Fruit fly (Drosophila melanogaster) whole organism, embryonic: Measurements from ENCODE around the gene bsk.

ENCODE experiments used
- Aef1 ChIP-seq: fragments of 200-800 bp; sonication (Bioruptor generic); IDR thresholded peaks from 3 replicates; pipeline ENCODE4 v1.3.6; 2022; ENCODE audit warnings: missing biosample characterization, missing genetic modification characterization
- CG10267 ChIP-seq: fragments of 200-800 bp; sonication (Bioruptor generic); optimal IDR thresholded peaks from 2 replicates; lab custom pipeline; 2018; ENCODE audit warnings: missing biosample characterization, mild to moderate bottlenecking, missing genetic modification characterization, moderate library complexity
- CG11723 ChIP-seq: fragments of 200-800 bp; sonication (Bioruptor generic); optimal IDR thresholded peaks from 2 replicates; lab custom pipeline; 2017; ENCODE audit warnings: missing biosample characterization, mild to moderate bottlenecking, missing genetic modification characterization
- CG12155 ChIP-seq: fragments of 200-800 bp; sonication (Bioruptor generic); optimal IDR thresholded peaks from 3 replicates; lab custom pipeline; 2016; ENCODE audit warnings: missing biosample characterization, missing genetic modification characterization
- CG13296 ChIP-seq: fragments of 200-800 bp; sonication (Bioruptor generic); optimal IDR thresholded peaks from 3 replicates; lab custom pipeline; 2018; ENCODE audit warnings: missing biosample characterization, mild to moderate bottlenecking, missing genetic modification characterization
- CG13624 ChIP-seq: fragments of 200-800 bp; sonication (Bioruptor generic); optimal IDR thresholded peaks from 2 replicates; lab custom pipeline; 2016; ENCODE audit warnings: missing biosample characterization, missing genetic modification characterization
- CG14014 ChIP-seq: fragments of 200-800 bp; sonication (Bioruptor generic); IDR thresholded peaks from 2 replicates; pipeline ENCODE4 v1.3.6; 2022; ENCODE audit warnings: missing biosample characterization, missing genetic modification characterization
- CG14710 ChIP-seq: fragments of 200-800 bp; sonication (Bioruptor generic); optimal IDR thresholded peaks from 3 replicates; lab custom pipeline; 2019; ENCODE audit warnings: missing biosample characterization, mild to moderate bottlenecking, missing genetic modification characterization, moderate library complexity
- CG15601 ChIP-seq: fragments of 200-800 bp; sonication (Bioruptor generic); optimal IDR thresholded peaks from 3 replicates; lab custom pipeline; 2019; ENCODE audit warnings: missing biosample characterization, mild to moderate bottlenecking, missing genetic modification characterization, moderate library complexity
- CG1647 ChIP-seq: fragments of 200-800 bp; sonication (Bioruptor generic); optimal IDR thresholded peaks from 3 replicates; lab custom pipeline; 2016; ENCODE audit warnings: missing biosample characterization, missing genetic modification characterization
- CG16779 ChIP-seq: fragments of 200-800 bp; sonication (Bioruptor generic); IDR thresholded peaks from 2 replicates; pipeline ENCODE4 v1.3.6; 2022; ENCODE audit warnings: missing biosample characterization, missing genetic modification characterization
- CG2712 ChIP-seq: fragments of 200-800 bp; optimal IDR thresholded peaks from 3 replicates; lab custom pipeline; 2019; ENCODE audit warnings: missing biosample characterization, mild to moderate bottlenecking, missing genetic modification characterization, moderate library complexity
- CG30020 ChIP-seq: fragments of 200-800 bp; optimal IDR thresholded peaks from 2 replicates; lab custom pipeline; 2019; ENCODE audit warnings: missing biosample characterization, mild to moderate bottlenecking, missing genetic modification characterization, moderate library complexity
- CG34422 ChIP-seq: fragments of 200-800 bp; sonication (Bioruptor generic); IDR thresholded peaks from 3 replicates; pipeline ENCODE4 v1.3.6; 2022; ENCODE audit warnings: missing biosample characterization, missing genetic modification characterization
- CG4617 ChIP-seq: fragments of 200-800 bp; sonication (Bioruptor generic); optimal IDR thresholded peaks from 3 replicates; lab custom pipeline; 2016; ENCODE audit warnings: missing biosample characterization, missing genetic modification characterization, borderline replicate concordance
- CG4730 ChIP-seq: fragments of 200-800 bp; sonication (Bioruptor generic); IDR thresholded peaks from 2 replicates; pipeline ENCODE4 v1.3.6; 2022; ENCODE audit warnings: missing biosample characterization, missing genetic modification characterization
- CG4820 ChIP-seq: fragments of 200-800 bp; sonication (Bioruptor generic); optimal IDR thresholded peaks from 3 replicates; lab custom pipeline; 2016; ENCODE audit warnings: missing biosample characterization, missing genetic modification characterization
- CG6254 ChIP-seq: fragments of 200-800 bp; sonication (Bioruptor generic); optimal IDR thresholded peaks from 3 replicates; lab custom pipeline; 2017; ENCODE audit warnings: mild to moderate bottlenecking, missing biosample characterization, missing genetic modification reagents, missing genetic modification characterization
- CG7357 ChIP-seq: fragments of 200-800 bp; sonication (Bioruptor generic); IDR thresholded peaks from 3 replicates; pipeline ENCODE4 v1.3.6; 2022; ENCODE audit warnings: missing biosample characterization, missing genetic modification characterization
- CG9437 ChIP-seq: fragments of 200-800 bp; sonication (Bioruptor generic); optimal IDR thresholded peaks from 2 replicates; lab custom pipeline; 2018; ENCODE audit warnings: missing biosample characterization, mild to moderate bottlenecking, missing genetic modification characterization
- CG9797 ChIP-seq: fragments of 200-800 bp; sonication (Bioruptor generic); optimal IDR thresholded peaks from 3 replicates; lab custom pipeline; 2018; ENCODE audit warnings: missing biosample characterization, mild to moderate bottlenecking, missing genetic modification characterization
- Chrac-16 ChIP-seq: fragments of 200-800 bp; sonication (Bioruptor generic); optimal IDR thresholded peaks from 3 replicates; lab custom pipeline; 2016; ENCODE audit warnings: missing biosample characterization, missing genetic modification characterization
- Doc2 ChIP-seq: fragments of 200-800 bp; sonication (Bioruptor generic); IDR thresholded peaks from 2 replicates; pipeline ENCODE4 v1.3.6; 2022; ENCODE audit warnings: missing biosample characterization, missing genetic modification characterization
- Dp ChIP-seq: fragments of 200-800 bp; sonication (Bioruptor generic); optimal IDR thresholded peaks from 2 replicates; lab custom pipeline; 2018; ENCODE audit warnings: missing biosample characterization, mild to moderate bottlenecking, missing genetic modification characterization, moderate library complexity
- E2f2 ChIP-seq: fragments of 200-800 bp; sonication (Bioruptor generic); IDR thresholded peaks from 2 replicates; pipeline ENCODE4 v1.3.6; 2022; ENCODE audit warnings: missing biosample characterization, missing genetic modification characterization
- Jarid2 ChIP-seq: fragments of 200-800 bp; sonication (Bioruptor generic); optimal IDR thresholded peaks from 3 replicates; lab custom pipeline; 2017; ENCODE audit warnings: mild to moderate bottlenecking, missing biosample characterization, missing genetic modification reagents, missing genetic modification characterization
- MBD-R2 ChIP-seq: fragments of 200-800 bp; sonication (Bioruptor generic); IDR thresholded peaks from 2 replicates; pipeline ENCODE4 v1.3.6; 2022; ENCODE audit warnings: missing biosample characterization, missing genetic modification characterization
- MESR4 ChIP-seq: fragments of 200-800 bp; sonication (Bioruptor generic); optimal IDR thresholded peaks from 2 replicates; lab custom pipeline; 2018; ENCODE audit warnings: missing biosample characterization, mild to moderate bottlenecking, missing genetic modification characterization, moderate library complexity
- Mrtf ChIP-seq: fragments of 200-800 bp; sonication (Bioruptor generic); IDR thresholded peaks from 3 replicates; pipeline ENCODE4 v1.3.6; 2022; ENCODE audit warnings: missing biosample characterization, missing genetic modification characterization
- Pdp1 ChIP-seq, 2 experiments: fragments of 200-800 bp; sonication (Bioruptor generic); optimal IDR thresholded peaks; 3 replicates each; lab custom pipeline; 2016; ENCODE audit warnings: missing biosample characterization in 2 of 2, missing genetic modification characterization in 2 of 2, mild to moderate bottlenecking in 1 of 2, moderate library complexity in 1 of 2
- Side ChIP-seq: fragments of 200-800 bp; sonication (Bioruptor generic); optimal IDR thresholded peaks from 2 replicates; lab custom pipeline; 2016; ENCODE audit warnings: missing biosample characterization, missing genetic modification characterization
- YL-1 ChIP-seq: fragments of 200-800 bp; sonication (Bioruptor generic); optimal IDR thresholded peaks from 3 replicates; lab custom pipeline; 2017; ENCODE audit warnings: missing biosample characterization, mild to moderate bottlenecking, missing genetic modification characterization
- chinmo ChIP-seq: fragments of 200-800 bp; sonication (Bioruptor generic); IDR thresholded peaks from 4 replicates; pipeline ENCODE4 v1.3.6; 2022; ENCODE audit warnings: missing biosample characterization, missing genetic modification characterization; ENCODE audit not compliant: partially characterized antibody
- dmrt99B ChIP-seq: fragments of 200-800 bp; sonication (Bioruptor generic); optimal IDR thresholded peaks from 2 replicates; lab custom pipeline; 2018; ENCODE audit warnings: missing biosample characterization, mild to moderate bottlenecking, missing genetic modification characterization, moderate library complexity
- eve ChIP-seq, 2 experiments: fragments of >200 bp; optimal IDR thresholded peaks; 2 replicates each; lab custom pipeline; 2017; ENCODE audit warnings: missing biosample characterization in 2 of 2, missing genetic modification characterization in 2 of 2
- gfzf ChIP-seq: fragments of 200-800 bp; sonication (Bioruptor generic); optimal IDR thresholded peaks from 2 replicates; lab custom pipeline; 2016; ENCODE audit warnings: missing biosample characterization, mild to moderate bottlenecking, missing genetic modification characterization, moderate library complexity
- hb ChIP-seq: fragments of 200-800 bp; sonication (Bioruptor generic); IDR thresholded peaks from 3 replicates; pipeline ENCODE4 v1.3.6; 2022; ENCODE audit warnings: missing biosample characterization, missing genetic modification characterization; ENCODE audit not compliant: partially characterized antibody
- insv ChIP-seq, 2 experiments: fragments of 200-800 bp; sonication (Bioruptor generic); optimal IDR thresholded peaks; 3 replicates each; lab custom pipeline; 2016 to 2018; ENCODE audit warnings: missing biosample characterization in 2 of 2, missing genetic modification characterization in 2 of 2
- kah ChIP-seq: fragments of 200-800 bp; sonication (Bioruptor generic); optimal IDR thresholded peaks from 2 replicates; lab custom pipeline; 2018; ENCODE audit warnings: missing biosample characterization, mild to moderate bottlenecking, missing genetic modification characterization
- knrl ChIP-seq: fragments of 200-800 bp; sonication (Bioruptor generic); IDR thresholded peaks from 3 replicates; pipeline ENCODE4 v1.3.6; 2022; ENCODE audit warnings: missing biosample characterization, missing genetic modification characterization; ENCODE audit not compliant: partially characterized antibody
- lbe ChIP-seq: fragments of 200-800 bp; sonication (Bioruptor generic); optimal IDR thresholded peaks from 2 replicates; lab custom pipeline; 2016; ENCODE audit warnings: missing biosample characterization, mild to moderate bottlenecking, missing genetic modification characterization
- nerfin-1 ChIP-seq: fragments of 200-800 bp; sonication (Bioruptor generic); optimal IDR thresholded peaks from 3 replicates; lab custom pipeline; 2019; ENCODE audit warnings: missing biosample characterization, mild to moderate bottlenecking, missing genetic modification characterization, moderate library complexity
- pho ChIP-seq: fragments of 200-800 bp; sonication (Bioruptor generic); optimal IDR thresholded peaks from 2 replicates; lab custom pipeline; 2016; ENCODE audit warnings: missing biosample characterization, missing genetic modification characterization
- pzg ChIP-seq: fragments of 200-800 bp; sonication (Bioruptor generic); optimal IDR thresholded peaks from 3 replicates; lab custom pipeline; 2018; ENCODE audit warnings: missing biosample characterization, mild to moderate bottlenecking, missing genetic modification characterization, moderate library complexity
- ranshi ChIP-seq: fragments of 200-800 bp; sonication (Bioruptor generic); IDR thresholded peaks from 2 replicates; pipeline ENCODE4 v1.3.6; 2022; ENCODE audit warnings: missing biosample characterization, missing genetic modification characterization
- scrt ChIP-seq: fragments of 200-800 bp; sonication (Bioruptor generic); optimal IDR thresholded peaks from 2 replicates; lab custom pipeline; 2018; ENCODE audit warnings: missing biosample characterization, mild to moderate bottlenecking, missing genetic modification characterization, moderate library complexity
- sd ChIP-seq: fragments of 200-800 bp; sonication (Bioruptor generic); optimal IDR thresholded peaks from 3 replicates; lab custom pipeline; 2018; ENCODE audit warnings: missing biosample characterization, mild to moderate bottlenecking, missing genetic modification characterization, moderate library complexity
- ssp ChIP-seq: fragments of 200-800 bp; sonication (Bioruptor generic); IDR thresholded peaks from 2 replicates; pipeline ENCODE4 v1.3.6; 2022; ENCODE audit warnings: missing biosample characterization, missing genetic modification characterization
- stwl ChIP-seq: fragments of 200-800 bp; sonication (Bioruptor generic); optimal IDR thresholded peaks from 3 replicates; lab custom pipeline; 2018; ENCODE audit warnings: missing biosample characterization, mild to moderate bottlenecking, missing genetic modification characterization, moderate library complexity
- trem ChIP-seq: fragments of 200-800 bp; optimal IDR thresholded peaks from 3 replicates; lab custom pipeline; 2019; ENCODE audit warnings: missing biosample characterization, mild to moderate bottlenecking, missing genetic modification characterization, moderate library complexity
- twi ChIP-seq: fragments of 200-800 bp; optimal IDR thresholded peaks from 2 replicates; lab custom pipeline; 2019; ENCODE audit warnings: missing biosample characterization, mild to moderate bottlenecking, missing genetic modification characterization, moderate library complexity

bsk gene

dm6 chr2L:10222550-10223231 is 27.6 kb downstream of the bsk start, which contains the start of gene Bcs1:
Gene Bcs1, plus strand, starts transcription at chr2L:10222657.
- TF ChIP-seq stwl (tag; lab: Kevin White, UChicago): peak; percentile 24
- peak; percentile 19 for TF ChIP-seq CG2712 (tag; lab: Kevin White, UChicago)
- no peak for TF ChIP-seq chinmo (GFP tag; lab: Robert Waterston, UW)
- TF ChIP-seq sd (tag; lab: Kevin White, UChicago): peak; percentile 27
- TF ChIP-seq CG15601 (tag; lab: Kevin White, UChicago): peak; percentile 15
- peak; percentile 57 for TF ChIP-seq gfzf (GFP tag; lab: Kevin White, UChicago)
- no peak for TF ChIP-seq Mrtf
- TF ChIP-seq CG4617 (GFP tag; lab: Kevin White, UChicago): peak; percentile 8
- TF ChIP-seq YL-1 (GFP tag; lab: Kevin White, UChicago): peak; percentile 26
- peak; percentile 91 for TF ChIP-seq kah (GFP tag; lab: Kevin White, UChicago)
- TF ChIP-seq twi (tag; lab: Kevin White, UChicago): no peak
- peak; percentile 15 for TF ChIP-seq scrt (GFP tag; lab: Kevin White, UChicago)
- TF ChIP-seq ranshi (GFP tag; lab: Robert Waterston, UW): no peak
- peak; percentile 26 for TF ChIP-seq Dp
- TF ChIP-seq CG4820 (GFP tag; lab: Kevin White, UChicago): no peak
- peak; percentile 48 for TF ChIP-seq trem (tag; lab: Kevin White, UChicago)
- peak; percentile 45 for TF ChIP-seq CG9797 (GFP tag; lab: Kevin White, UChicago)
- TF ChIP-seq Aef1: no peak
- TF ChIP-seq Pdp1 (GFP tag; optimal IDR thresholded peaks at IDR 0.05; lab: Kevin White, UChicago): peak in 1 of 2 experiments; percentile 95
- TF ChIP-seq lbe: peak; percentile 62
- peak; percentile 69 for TF ChIP-seq CG30020
- TF ChIP-seq CG13624 (GFP tag; lab: Kevin White, UChicago): no peak
- TF ChIP-seq CG6254 (GFP tag; lab: Kevin White, UChicago): no peak
- peak; percentile 25 for TF ChIP-seq pzg (GFP tag; lab: Kevin White, UChicago)
- TF ChIP-seq eve (GFP tag; optimal IDR thresholded peaks at IDR 0.05; lab: Kevin White, UChicago): peak in 1 of 2 experiments; percentile 69
- TF ChIP-seq CG13296: no peak
- TF ChIP-seq Doc2 (GFP tag; lab: Robert Waterston, UW): no peak
- peak; percentile 13 for TF ChIP-seq MESR4
- TF ChIP-seq CG14710 (tag; lab: Kevin White, UChicago): peak; percentile 15
- TF ChIP-seq nerfin-1: peak; percentile 21
- TF ChIP-seq CG10267: peak; percentile 9
- TF ChIP-seq dmrt99B (tag; lab: Kevin White, UChicago): no peak

- TF ChIP-seq CG1647 (GFP tag; lab: Kevin White, UChicago) (no peak), CG11723 (GFP tag; lab: Kevin White, UChicago) (peak; percentile 55), CG7357 (GFP tag; lab: Robert Waterston, UW) (no peak), Side (no peak), knrl (GFP tag; lab: Robert Waterston, UW) (no peak), CG12155 (GFP tag; lab: Kevin White, UChicago) (no peak), MBD-R2 (GFP tag; lab: Robert Waterston, UW) (peak; percentile 71), Chrac-16 (GFP tag; lab: Kevin White, UChicago) (no peak), E2f2 (GFP tag; lab: Robert Waterston, UW) (peak; percentile 25; the same call in 1 of the 2 replicates), Jarid2 (GFP tag; lab: Kevin White, UChicago) (no peak), CG9437 (no peak), pho (GFP tag; lab: Kevin White, UChicago) (no peak), hb (GFP tag; lab: Robert Waterston, UW) (peak; percentile 6; the same call in 2 of the 3 replicates), ssp (GFP tag; lab: Robert Waterston, UW) (no peak), CG16779 (GFP tag; lab: Robert Waterston, UW) (no peak), CG4730 (GFP tag; lab: Robert Waterston, UW) (no peak), CG34422 (GFP tag; lab: Robert Waterston, UW) (0 out of 3 replicates have a peak, but pooled peaks have one; percentile 46), insv (GFP tag; optimal IDR thresholded peaks at IDR 0.05; lab: Kevin White, UChicago) (no peak), CG14014 (no peak)
These were observed 29.0 kb downstream of the bsk start for dm6 chr2L:10221387-10221705.
